Worm (Caenorhabditis elegans) whole organism, L4 larva: Measurements from ENCODE around the gene mrck-1.

ENCODE experiments used
- F26F4.8 ChIP-seq: fragments of 200-800 bp; sonication (Bioruptor generic); conservative IDR thresholded peaks from 2 replicates; pipeline ENCODE4 v1.3.6; 2022; ENCODE audit warnings: missing genetic modification characterization, missing compliant biosample characterization
- Y105C5A.15 ChIP-seq: fragments of 200-800 bp; sonication (Bioruptor generic); IDR thresholded peaks from 2 replicates; pipeline ENCODE4 v1.3.6; 2022; ENCODE audit warnings: missing genetic modification characterization, missing compliant biosample characterization
- Y48G9A.11 ChIP-seq: fragments of 200-800 bp; sonication (Bioruptor generic); IDR thresholded peaks from 2 replicates; pipeline ENCODE4 v1.3.6; 2022; ENCODE audit warnings: missing genetic modification reagents, missing genetic modification characterization, missing compliant biosample characterization
- Y5F2A.4 ChIP-seq: fragments of 200-800 bp; sonication (Bioruptor generic); optimal IDR thresholded peaks from 2 replicates; lab custom pipeline; 2018; ENCODE audit warnings: mild to moderate bottlenecking, missing genetic modification characterization, missing compliant biosample characterization
- ZK337.2 ChIP-seq: fragments of 200-800 bp; sonication (Bioruptor generic); IDR thresholded peaks from 2 replicates; pipeline ENCODE4 v1.3.6; 2022; ENCODE audit warnings: missing genetic modification reagents, missing genetic modification characterization, missing compliant biosample characterization
- aha-1 ChIP-seq: fragments of 150-350 bp; peaks from one replicate; lab custom pipeline; 2014; ENCODE audit warnings: missing biosample characterization, missing genetic modification characterization
- aly-2 ChIP-seq: sonication (generic microtip); optimal IDR thresholded peaks from 2 replicates; lab custom pipeline; 2018; ENCODE audit warnings: missing biosample characterization, missing genetic modification characterization
- ama-1 ChIP-seq: fragments of 150-350 bp; optimal IDR thresholded peaks from 2 replicates; lab custom pipeline; 2014; ENCODE audit warnings: inconsistent platforms, mixed read lengths
- ceh-28 ChIP-seq: fragments of 150-350 bp; optimal IDR thresholded peaks from 2 replicates; lab custom pipeline; 2014; ENCODE audit warnings: missing biosample characterization, missing genetic modification reagents, missing genetic modification characterization
- ceh-44 ChIP-seq: fragments of 200-800 bp; sonication (Bioruptor generic); IDR thresholded peaks from 2 replicates; pipeline ENCODE4 v1.3.6; 2022; ENCODE audit warnings: missing genetic modification reagents, missing genetic modification characterization, missing compliant biosample characterization
- ceh-82 ChIP-seq: sonication (generic microtip); optimal IDR thresholded peaks from 2 replicates; lab custom pipeline; 2017; ENCODE audit warnings: missing biosample characterization, missing genetic modification characterization
- ces-1 ChIP-seq: fragments of 150-350 bp; sonication (generic microtip); optimal IDR thresholded peaks from 4 replicates; lab custom pipeline; 2014; ENCODE audit warnings: missing biosample characterization, missing genetic modification reagents, missing genetic modification characterization
- cey-2 ChIP-seq: sonication (generic microtip); optimal IDR thresholded peaks from 3 replicates; lab custom pipeline; 2017; ENCODE audit warnings: missing genetic modification characterization, mild to moderate bottlenecking, missing compliant biosample characterization, antibody characterized with exemption, borderline replicate concordance; ENCODE audit not compliant: insufficient read depth
- daf-16 ChIP-seq, 3 experiments: sonication (generic microtip); optimal IDR thresholded peaks; 2 replicates each; lab custom pipeline; 2016 to 2017; ENCODE audit warnings: missing genetic modification characterization in 3 of 3, missing genetic modification reagents in 3 of 3, mild to moderate bottlenecking in 2 of 3, missing compliant biosample characterization in 2 of 3, missing biosample characterization in 1 of 3, moderate library complexity in 1 of 3
- daf-19 ChIP-seq: fragments of 200-800 bp; sonication (Bioruptor generic); conservative IDR thresholded peaks from 2 replicates; pipeline ENCODE4 v1.3.6; 2022; ENCODE audit warnings: missing genetic modification characterization, missing compliant biosample characterization
- daf-8 ChIP-seq: fragments of 200-800 bp; sonication (Bioruptor generic); IDR thresholded peaks from 2 replicates; pipeline ENCODE4 v1.3.6; 2022; ENCODE audit warnings: missing genetic modification characterization, missing compliant biosample characterization
- dmd-6 ChIP-seq: fragments of 200-800 bp; sonication (Bioruptor generic); IDR thresholded peaks from 2 replicates; pipeline ENCODE4 v1.3.6; 2022; ENCODE audit warnings: missing genetic modification reagents, missing genetic modification characterization, missing compliant biosample characterization
- egl-27 ChIP-seq: sonication (generic microtip); optimal IDR thresholded peaks from 3 replicates; lab custom pipeline; 2017; ENCODE audit warnings: missing biosample characterization, missing genetic modification reagents, missing genetic modification characterization
- egl-43 ChIP-seq: fragments of 200-800 bp; sonication (Bioruptor generic); IDR thresholded peaks from 2 replicates; pipeline ENCODE4 v1.3.6; 2022; ENCODE audit warnings: missing genetic modification reagents, missing genetic modification characterization, missing compliant biosample characterization
- gei-8 ChIP-seq: fragments of 200-800 bp; sonication (Bioruptor generic); optimal IDR thresholded peaks from 2 replicates; lab custom pipeline; 2018; ENCODE audit warnings: mild to moderate bottlenecking, missing genetic modification characterization, missing compliant biosample characterization
- hlh-11 ChIP-seq: fragments of 200-800 bp; sonication (Bioruptor generic); optimal IDR thresholded peaks from 2 replicates; lab custom pipeline; 2018; ENCODE audit warnings: mild to moderate bottlenecking, missing genetic modification characterization, missing compliant biosample characterization
- lin-15B ChIP-seq: fragments of 150-350 bp; sonication (generic microtip); optimal IDR thresholded peaks from 3 replicates; lab custom pipeline; 2014; ENCODE audit warnings: missing biosample characterization, missing genetic modification characterization
- lin-29 ChIP-seq: fragments of 200-800 bp; sonication (Bioruptor generic); IDR thresholded peaks from 2 replicates; pipeline ENCODE4 v1.3.6; 2022; ENCODE audit warnings: missing genetic modification reagents, missing genetic modification characterization, missing compliant biosample characterization
- lin-38 ChIP-seq: fragments of 200-800 bp; sonication (Bioruptor generic); IDR thresholded peaks from 2 replicates; pipeline ENCODE4 v1.3.6; 2022; ENCODE audit warnings: missing genetic modification reagents, missing genetic modification characterization, missing compliant biosample characterization
- lin-39 ChIP-seq: fragments of 150-350 bp; optimal IDR thresholded peaks from 2 replicates; lab custom pipeline; 2014; ENCODE audit warnings: missing biosample characterization, missing genetic modification reagents, missing genetic modification characterization
- lsy-2 ChIP-seq, 2 experiments: fragments of 150-350 bp in 1 of 2; sonication (generic microtip) in 1 of 2; optimal IDR thresholded peaks; 2 replicates each; lab custom pipeline; 2014 to 2017; ENCODE audit warnings: missing biosample characterization in 2 of 2, missing genetic modification characterization in 2 of 2
- mdl-1 ChIP-seq, 2 experiments: fragments of 150-350 bp in 1 of 2; sonication (generic microtip) in 1 of 2; optimal IDR thresholded peaks; 2 replicates each; lab custom pipeline; 2014 to 2017; ENCODE audit warnings: missing biosample characterization in 2 of 2, missing genetic modification characterization in 2 of 2
- mep-1 ChIP-seq: fragments of 150-350 bp; sonication (generic microtip); optimal IDR thresholded peaks from 3 replicates; lab custom pipeline; 2014; ENCODE audit warnings: missing biosample characterization, missing genetic modification characterization
- mxl-2 ChIP-seq: fragments of 200-800 bp; sonication (Bioruptor generic); conservative IDR thresholded peaks from 2 replicates; pipeline ENCODE4 v1.3.6; 2022; ENCODE audit warnings: missing genetic modification reagents, missing genetic modification characterization, missing compliant biosample characterization
- mxl-3 ChIP-seq: fragments of 200-800 bp; sonication (Bioruptor generic); optimal IDR thresholded peaks from 2 replicates; lab custom pipeline; 2018; ENCODE audit warnings: mild to moderate bottlenecking, missing genetic modification characterization, missing compliant biosample characterization
- nhr-10 ChIP-seq: fragments of 150-350 bp; optimal IDR thresholded peaks from 2 replicates; lab custom pipeline; 2014; ENCODE audit warnings: missing biosample characterization, missing genetic modification characterization
- nhr-237 ChIP-seq: sonication (generic microtip); optimal IDR thresholded peaks from 2 replicates; lab custom pipeline; 2017; ENCODE audit warnings: missing biosample characterization, missing genetic modification characterization
- nhr-28 ChIP-seq: fragments of 150-350 bp; optimal IDR thresholded peaks from 2 replicates; lab custom pipeline; 2014; ENCODE audit warnings: missing biosample characterization, missing genetic modification characterization
- nhr-41 ChIP-seq: fragments of 200-800 bp; sonication (Bioruptor generic); IDR thresholded peaks from 2 replicates; pipeline ENCODE4 v1.3.6; 2022; ENCODE audit warnings: missing genetic modification reagents, missing genetic modification characterization, missing compliant biosample characterization
- nhr-48 ChIP-seq: sonication (generic microtip); optimal IDR thresholded peaks from 2 replicates; lab custom pipeline; 2016; ENCODE audit warnings: mild to moderate bottlenecking, missing genetic modification characterization, missing compliant biosample characterization
- nhr-76 ChIP-seq: fragments of 150-350 bp; optimal IDR thresholded peaks from 2 replicates; lab custom pipeline; 2014; ENCODE audit warnings: missing biosample characterization, missing genetic modification characterization
- pqm-1 ChIP-seq: sonication (generic microtip); optimal IDR thresholded peaks from 2 replicates; lab custom pipeline; 2017; ENCODE audit warnings: missing biosample characterization, missing genetic modification characterization
- saeg-2 ChIP-seq: fragments of 200-800 bp; sonication (Bioruptor generic); IDR thresholded peaks from 2 replicates; pipeline ENCODE4 v1.3.6; 2022; ENCODE audit warnings: missing genetic modification reagents, missing genetic modification characterization, missing compliant biosample characterization
- sdz-12 ChIP-seq: fragments of 200-800 bp; sonication (Bioruptor generic); optimal IDR thresholded peaks from 2 replicates; lab custom pipeline; 2018; ENCODE audit warnings: mild to moderate bottlenecking, missing genetic modification characterization, missing compliant biosample characterization
- skn-1 ChIP-seq: fragments of 150-350 bp; optimal IDR thresholded peaks from 2 replicates; lab custom pipeline; 2014; ENCODE audit warnings: missing biosample characterization, missing genetic modification characterization
- snpc-1.2 ChIP-seq: fragments of 200-800 bp; sonication (Bioruptor generic); IDR thresholded peaks from 2 replicates; pipeline ENCODE4 v1.3.6; 2022; ENCODE audit warnings: missing genetic modification reagents, missing genetic modification characterization, missing compliant biosample characterization
- snpc-4 ChIP-seq: fragments of 150-350 bp; optimal IDR thresholded peaks from 2 replicates; lab custom pipeline; 2014; ENCODE audit warnings: missing biosample characterization, missing genetic modification characterization
- spr-1 ChIP-seq: sonication (generic microtip); optimal IDR thresholded peaks from 2 replicates; lab custom pipeline; 2016; ENCODE audit warnings: mild to moderate bottlenecking, missing genetic modification characterization, missing compliant biosample characterization
- tag-97 ChIP-seq: fragments of 200-800 bp; sonication (Bioruptor generic); IDR thresholded peaks from 2 replicates; pipeline ENCODE4 v1.3.6; 2022; ENCODE audit warnings: missing genetic modification characterization, missing compliant biosample characterization
- unc-39 ChIP-seq: sonication (generic microtip); optimal IDR thresholded peaks from 2 replicates; lab custom pipeline; 2017; ENCODE audit warnings: missing biosample characterization, missing genetic modification characterization
- unc-62 ChIP-seq, 3 experiments: fragments of 150-350 bp in 1 of 3; sonication (generic microtip); optimal IDR thresholded peaks in 2 of 3; peaks in 1 of 3; 1 replicate in 1 of 3; 2 replicates in 2 of 3; lab custom pipeline; 2014 to 2017; ENCODE audit warnings: missing biosample characterization in 3 of 3, missing genetic modification characterization in 3 of 3, missing genetic modification reagents in 3 of 3, missing genotype in 1 of 3
- zag-1 ChIP-seq: fragments of 150-350 bp; optimal IDR thresholded peaks from 2 replicates; lab custom pipeline; 2014; ENCODE audit warnings: missing biosample characterization, missing genetic modification characterization
- zfp-3 ChIP-seq: fragments of 200-800 bp; sonication (Bioruptor generic); conservative IDR thresholded peaks from 2 replicates; pipeline ENCODE4 v1.3.6; 2022; ENCODE audit warnings: missing genetic modification reagents, missing genetic modification characterization, missing compliant biosample characterization
- zip-11 ChIP-seq: fragments of 200-800 bp; sonication (Bioruptor generic); IDR thresholded peaks from 2 replicates; pipeline ENCODE4 v1.3.6; 2022; ENCODE audit warnings: missing genetic modification characterization, missing compliant biosample characterization

Gene mrck-1

DNA sequence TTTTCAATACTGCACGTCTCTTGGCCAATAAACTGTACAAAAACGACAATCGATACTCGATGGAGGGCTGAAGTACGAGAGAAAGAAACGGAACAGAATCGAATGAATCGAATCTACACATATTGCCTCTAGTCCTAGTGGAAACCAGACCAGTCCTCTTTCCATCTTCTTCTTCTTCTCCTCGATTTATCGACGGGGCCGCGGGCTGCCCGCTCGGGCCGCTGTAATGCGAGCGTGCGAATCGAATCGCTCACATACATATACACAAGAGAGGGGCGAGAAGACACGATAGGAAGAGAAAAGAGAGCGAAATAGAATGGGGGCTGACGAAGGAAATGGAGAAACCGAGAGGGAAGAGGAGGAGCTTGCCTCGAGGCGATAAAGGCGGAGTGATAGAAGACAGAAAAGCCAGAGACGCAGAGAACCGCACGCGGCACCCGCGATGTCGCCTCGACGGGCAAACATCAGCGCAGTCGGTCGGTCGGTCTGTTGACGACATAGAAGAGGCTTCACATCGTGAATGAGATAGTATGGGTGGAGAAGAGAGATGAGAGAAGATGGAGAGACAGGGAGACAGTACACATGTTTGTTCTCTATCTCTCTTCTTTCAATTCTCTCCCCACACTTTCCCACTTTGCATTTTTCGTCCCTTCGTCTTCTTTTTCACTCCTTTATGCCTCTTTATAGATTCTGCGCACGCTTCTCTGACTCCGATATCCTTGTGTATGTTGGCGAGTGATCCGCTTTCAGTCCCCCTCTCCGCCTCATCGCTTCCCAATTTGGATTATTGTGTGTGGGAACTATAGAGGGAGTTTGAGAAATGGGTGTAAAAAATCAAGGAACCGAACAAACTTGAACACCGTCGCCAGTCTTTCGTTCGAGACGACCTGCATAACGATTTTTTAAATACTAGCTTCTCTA is 39.5 kb downstream of the mrck-1 start (continued):
- TF ChIP-seq unc-62 (GFP tag; optimal IDR thresholded peaks at IDR 0.05 in 1 of 2; lab: Kevin White, UChicago): peak in 1 of 2 experiments; percentile 100
- TF ChIP-seq unc-62 (tag; optimal IDR thresholded peaks at IDR 0.05; lab: Kevin White, UChicago): no peak
- no peak for TF ChIP-seq ZK337.2
- TF ChIP-seq aly-2 (tag; lab: Kevin White, UChicago): no peak
- TF ChIP-seq mxl-3 (GFP tag; lab: Kevin White, UChicago): peak; percentile 92
- TF ChIP-seq hlh-11 (tag; lab: Kevin White, UChicago): peak; percentile 99
- TF ChIP-seq ceh-28: peak; percentile 76
- TF ChIP-seq Y5F2A.4 (GFP tag; lab: Kevin White, UChicago): peak; percentile 46
- TF ChIP-seq gei-8 (GFP tag; lab: Kevin White, UChicago): peak; percentile 56
- no peak for TF ChIP-seq snpc-1.2 (GFP tag; lab: Robert Waterston, UW)
- peak; percentile 66 for TF ChIP-seq egl-27 (tag; lab: Kevin White, UChicago)
- peak; percentile 5 for TF ChIP-seq nhr-237
- TF ChIP-seq nhr-28 (tag; lab: Kevin White, UChicago): peak; percentile 40
- TF ChIP-seq Y105C5A.15 (GFP tag; lab: Robert Waterston, UW): no peak
- TF ChIP-seq skn-1 (tag; lab: Kevin White, UChicago): peak; percentile 25
- peak; percentile 67 for TF ChIP-seq nhr-10 (tag; lab: Kevin White, UChicago)
- TF ChIP-seq mdl-1 (tag; optimal IDR thresholded peaks at IDR 0.05; lab: Kevin White, UChicago): peak; percentile 90 to 95
- no peak; the same call in 1 of the 2 replicates for TF ChIP-seq lin-29 (GFP tag; lab: Robert Waterston, UW)
- peak; percentile 59 for TF ChIP-seq nhr-41 (GFP tag; lab: Robert Waterston, UW)
- no peak for TF ChIP-seq sdz-12
- TF ChIP-seq saeg-2 (GFP tag; lab: Robert Waterston, UW): peak; percentile 87
- TF ChIP-seq nhr-48 (tag; lab: Kevin White, UChicago): peak; percentile 96
- TF ChIP-seq lin-39 (tag; lab: Kevin White, UChicago): no peak
- TF ChIP-seq ama-1 (lab: Kevin White, UChicago): peak; percentile 99
- no peak for TF ChIP-seq snpc-4 (tag; lab: Kevin White, UChicago)
- no peak for TF ChIP-seq nhr-76 (tag; lab: Kevin White, UChicago)
- peak; percentile 86 for TF ChIP-seq lsy-2 (tag; optimal IDR thresholded peaks at IDR 0.05; lab: Kevin White, UChicago)
- TF ChIP-seq daf-19 (GFP tag; lab: Robert Waterston, UW): no peak
- TF ChIP-seq F26F4.8 (GFP tag; lab: Robert Waterston, UW): no peak
- TF ChIP-seq daf-16 (GFP tag; optimal IDR thresholded peaks at IDR 0.05; lab: Kevin White, UChicago): peak; percentile 86 to 87
- peak; percentile 93 for TF ChIP-seq daf-16 (tag; optimal IDR thresholded peaks at IDR 0.05; lab: Kevin White, UChicago)
- peak; percentile 95 for TF ChIP-seq dmd-6 (GFP tag; lab: Robert Waterston, UW)
- TF ChIP-seq ceh-44: no peak
- no peak for TF ChIP-seq ces-1 (GFP tag; lab: Kevin White, UChicago)
- no peak for TF ChIP-seq daf-8 (GFP tag; lab: Robert Waterston, UW)
- no peak for TF ChIP-seq ceh-82 (tag; lab: Kevin White, UChicago)
- no peak for TF ChIP-seq tag-97 (GFP tag; lab: Robert Waterston, UW)
- peak; percentile 90 for TF ChIP-seq spr-1 (tag; lab: Kevin White, UChicago)
- peak; percentile 93 for TF ChIP-seq mep-1 (tag; lab: Kevin White, UChicago)
- peak; percentile 88 for TF ChIP-seq egl-43 (GFP tag; lab: Robert Waterston, UW)
- TF ChIP-seq lin-38 (GFP tag; lab: Robert Waterston, UW): peak; percentile 61
- TF ChIP-seq mxl-2 (GFP tag; lab: Robert Waterston, UW): peak; percentile 64; the same call in 1 of the 2 replicates
- TF ChIP-seq pqm-1 (tag; lab: Kevin White, UChicago): no peak
- TF ChIP-seq aha-1 (tag; lab: Kevin White, UChicago): peak; percentile 98
- no peak for TF ChIP-seq Y48G9A.11
- TF ChIP-seq lin-15B (tag; lab: Kevin White, UChicago): no peak
- TF ChIP-seq unc-39 (tag; lab: Kevin White, UChicago): no peak
- peak; percentile 68; the same call in 1 of the 2 replicates for TF ChIP-seq zfp-3 (GFP tag; lab: Robert Waterston, UW)
- TF ChIP-seq cey-2: peak; percentile 1
- TF ChIP-seq zip-11 (GFP tag; lab: Robert Waterston, UW): no peak
- TF ChIP-seq zag-1 (tag; lab: Kevin White, UChicago): no peak
